Fruit fly (Drosophila melanogaster): ENCODE results near the gene Spn.

- TF ChIP-seq CG13424 (tag; optimal IDR thresholded peaks at IDR 0.05) (peak; percentile 89), lov (optimal IDR thresholded peaks at IDR 0.05) (no peak), lov (GFP tag; IDR thresholded peaks at IDR 0.05) (peak; percentile 65; the same call in 1 of the 3 replicates)
Observed at dm6 chr3L:2584119-2584805, 30.2 kb upstream of the Spn start.
